Worm (Caenorhabditis elegans) whole organism, mixed stage, embryonic: ENCODE results near the gene nlp-71.

ENCODE experiments used
- elt-1 ChIP-seq: sonication (generic microtip); optimal IDR thresholded peaks from 2 replicates; lab custom pipeline; 2017; ENCODE audit warnings: missing genetic modification characterization, mild to moderate bottlenecking, missing compliant biosample characterization, antibody characterized with exemption, moderate library complexity, borderline replicate concordance; ENCODE audit not compliant: insufficient read depth
- lsy-2 ChIP-seq: fragments of 150-350 bp; optimal IDR thresholded peaks from 2 replicates; lab custom pipeline; 2014; ENCODE audit warnings: missing biosample characterization, missing genetic modification characterization
- mep-1 ChIP-seq: fragments of 150-350 bp; optimal IDR thresholded peaks from 2 replicates; lab custom pipeline; 2017; ENCODE audit warnings: missing biosample characterization, missing genetic modification reagents, missing genetic modification characterization, inconsistent platforms
- zip-8 ChIP-seq: fragments of 150-350 bp; optimal IDR thresholded peaks from 2 replicates; lab custom pipeline; 2014; ENCODE audit warnings: missing biosample characterization, missing genetic modification characterization

DNA sequence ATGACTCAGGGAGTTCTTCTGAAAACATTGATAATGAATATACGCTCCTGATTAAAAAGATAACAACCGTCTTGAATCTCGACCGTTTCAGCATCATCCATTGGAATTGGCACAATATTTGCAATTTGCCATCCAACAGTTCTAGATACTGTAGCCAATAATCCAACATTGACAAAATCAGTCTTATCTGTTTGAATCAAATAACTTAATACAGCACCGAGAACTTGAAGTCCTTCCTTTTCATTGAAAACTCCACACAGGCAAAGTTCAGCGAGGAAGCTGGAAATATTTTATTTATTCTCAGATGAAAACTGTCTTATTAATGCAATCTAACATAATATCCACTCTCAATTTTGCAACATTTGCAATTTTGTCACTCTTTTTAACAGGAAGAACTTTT lies 41.1 kb downstream of the nlp-71 start:
- TF ChIP-seq lsy-2 (tag; lab: Kevin White, UChicago) (no peak), elt-1 (tag; lab: Kevin White, UChicago) (no peak), zip-8 (tag; lab: Kevin White, UChicago) (no peak), mep-1 (tag; lab: Kevin White, UChicago) (no peak)
